Worm (Caenorhabditis elegans) whole organism, early embryonic: ENCODE data around the gene F16B12.4.

Experiments used
- B0310.2 ChIP-seq: sonication (generic microtip); optimal IDR thresholded peaks from 2 replicates; lab custom pipeline; 2016; ENCODE audit warnings: mild to moderate bottlenecking, missing genetic modification characterization, missing compliant biosample characterization
- ets-7 ChIP-seq: sonication (generic microtip); optimal IDR thresholded peaks from 2 replicates; lab custom pipeline; 2016; ENCODE audit warnings: missing genotype, missing genetic modification characterization, missing compliant biosample characterization

DNA sequence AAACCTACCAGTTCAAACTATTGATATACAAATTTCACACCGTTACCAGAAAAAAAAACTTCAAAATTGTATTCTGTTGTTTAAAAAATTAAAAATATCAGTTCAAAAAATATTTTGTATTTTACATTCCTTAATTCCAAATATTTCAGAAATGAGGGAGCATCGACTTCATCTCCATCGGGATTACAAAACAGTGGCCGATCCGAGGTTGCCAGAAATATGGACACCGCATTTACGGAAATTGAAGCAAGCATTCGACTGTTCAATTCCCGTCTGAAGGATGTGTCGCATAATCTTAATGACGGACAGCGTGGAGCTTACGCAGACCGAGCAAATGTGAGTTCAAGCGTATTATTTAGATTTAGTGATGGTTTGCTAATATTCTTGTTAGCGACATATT, 34.2 kb upstream of the F16B12.4 start:
- TF ChIP-seq ets-7, result no peak
- no peak for TF ChIP-seq B0310.2 (tag; lab: Kevin White, UChicago)
